Worm (Caenorhabditis elegans) whole organism, L4/young adult: ENCODE results near the gene vps-36.

Source experiments
- W03F9.2 ChIP-seq: fragments of 150-350 bp; optimal IDR thresholded peaks from 2 replicates; lab custom pipeline; 2014; ENCODE audit warnings: missing biosample characterization, missing genetic modification characterization
- dao-5 ChIP-seq: sonication (generic microtip); optimal IDR thresholded peaks from 2 replicates; lab custom pipeline; 2016; ENCODE audit warnings: missing genotype, missing genetic modification characterization, moderate library complexity, missing compliant biosample characterization
- him-1 ChIP-seq: sonication (generic microtip); optimal IDR thresholded peaks from 2 replicates; lab custom pipeline; 2016; ENCODE audit warnings: missing genotype, missing genetic modification reagents, missing genetic modification characterization, missing compliant biosample characterization

The vps-36 gene

DNA sequence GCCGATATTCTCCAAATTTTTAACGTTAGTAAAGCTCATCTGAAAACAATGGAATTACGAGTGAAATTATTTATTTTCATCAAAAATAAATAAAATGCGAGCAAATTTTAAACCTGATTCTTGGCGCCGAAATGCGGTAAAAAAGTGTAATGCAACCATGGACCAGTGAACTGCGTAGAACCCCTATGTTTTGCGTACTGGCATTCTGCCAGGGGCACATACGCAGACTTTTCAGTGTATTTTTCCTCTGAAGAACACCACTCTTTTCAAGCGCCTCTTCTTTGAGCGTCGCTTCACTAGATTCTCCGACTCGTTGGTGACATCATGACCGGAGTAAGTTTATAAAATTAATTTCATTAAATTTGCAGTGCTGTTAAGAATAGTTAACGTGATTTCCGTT lies 5.0 kb upstream of the vps-36 start, which contains the start of the genes ctf-4 and eef-1G:
ctf-4 (minus strand) TSS at position 39 of the 400 bp plus-strand sequence.
eef-1G (plus strand) TSS at position 219 of the 400 bp plus-strand sequence.
- TF ChIP-seq him-1 (tag; lab: Kevin White, UChicago) (peak; percentile 89), W03F9.2 (tag; lab: Kevin White, UChicago) (peak; percentile 97), dao-5 (no peak)

DNA sequence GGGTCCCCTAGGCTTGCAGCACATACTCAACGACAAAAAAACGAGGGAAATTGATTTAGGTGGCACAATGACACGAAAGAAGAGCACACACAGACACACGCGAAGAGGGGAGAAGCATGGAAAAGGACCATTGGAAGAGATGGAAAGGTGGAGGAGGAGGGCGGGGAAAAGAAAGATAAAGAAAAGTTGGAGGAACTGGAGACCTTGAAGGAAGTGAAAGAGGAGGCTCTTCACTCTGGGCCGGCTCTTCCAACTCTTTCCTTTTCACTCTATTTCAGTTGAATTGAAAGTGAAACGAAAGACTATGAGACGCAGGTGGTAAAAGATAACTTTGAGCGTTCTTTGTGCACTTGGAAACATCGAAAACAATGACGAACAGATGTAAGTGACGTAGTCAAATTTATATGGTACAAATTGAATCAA lies 990 bp upstream of the vps-36 start:
- TF ChIP-seq him-1 (tag; lab: Kevin White, UChicago) (peak; percentile 73), dao-5 (no peak), W03F9.2 (tag; lab: Kevin White, UChicago) (peak; percentile 42)

ce11 chrV:10958322-10958900 lies 2.1 kb downstream of the vps-36 start, which contains the start of gene pigt-1:
TSS of gene pigt-1 (minus strand) at chrV:10958821.
- TF ChIP-seq dao-5 = no peak
- TF ChIP-seq him-1 (tag; lab: Kevin White, UChicago) = no peak
- TF ChIP-seq W03F9.2 (tag; lab: Kevin White, UChicago) = peak; percentile 11

DNA sequence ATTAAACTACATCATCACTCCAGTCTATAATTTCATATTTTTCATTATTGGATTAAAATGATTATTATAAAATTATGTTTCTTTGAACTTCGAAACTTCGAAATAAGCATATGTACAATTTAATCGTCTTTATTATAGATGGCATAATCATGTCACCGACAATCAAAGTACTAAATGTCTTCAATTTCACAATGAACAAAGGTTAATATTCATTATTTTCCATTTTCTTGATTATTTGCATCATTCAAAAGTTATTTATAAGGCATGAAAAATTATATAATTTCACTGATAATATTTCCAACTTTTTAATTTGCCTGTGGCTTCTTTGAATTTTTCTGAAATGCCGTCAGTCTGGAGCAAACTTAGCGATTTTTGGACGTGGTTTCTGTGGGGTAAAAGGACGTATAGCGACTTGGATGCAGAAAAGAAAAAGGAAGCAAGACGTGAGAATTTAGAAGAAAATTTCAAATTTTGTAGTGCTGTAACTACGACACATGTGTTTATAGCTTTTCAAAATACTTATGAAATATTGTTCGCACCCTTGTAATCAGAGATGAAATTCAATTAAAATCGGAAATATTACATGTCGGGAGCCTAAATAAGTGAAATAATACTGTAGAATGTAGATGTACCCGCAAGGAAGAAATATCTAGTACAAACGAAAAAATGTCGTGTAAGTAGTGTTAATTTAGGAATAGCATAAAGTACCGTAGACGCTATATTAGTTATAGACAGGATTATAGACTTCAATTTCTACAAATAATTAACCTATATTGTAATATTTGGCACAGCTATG lies 4.6 kb downstream of the vps-36 start, which contains the start of gene F17C11.13:
F17C11.13 (plus strand) TSS at position 243 of the 796 bp plus-strand sequence.
- TF ChIP-seq dao-5 (no peak), W03F9.2 (tag; lab: Kevin White, UChicago) (no peak), him-1 (tag; lab: Kevin White, UChicago) (no peak)

DNA sequence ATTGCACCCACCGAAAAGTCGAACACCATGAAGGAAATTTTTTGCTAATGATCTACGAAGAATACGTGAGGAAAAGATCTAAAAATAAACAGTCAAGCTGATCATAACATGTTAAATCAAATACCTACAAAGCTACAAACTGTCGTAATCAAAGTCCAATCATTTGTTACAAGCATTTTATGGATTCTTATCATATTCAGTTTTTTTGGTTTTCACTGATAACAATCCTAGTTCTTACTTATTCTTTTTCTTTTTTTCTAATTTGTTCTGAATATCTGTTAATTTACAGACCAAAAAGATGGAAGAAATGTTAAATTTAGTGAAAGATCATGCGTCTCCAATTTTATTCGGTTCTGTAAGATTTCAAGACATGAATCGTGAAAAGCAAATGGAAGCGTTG lies 5.6 kb downstream of the vps-36 start, which contains the start of gene F17C11.6:
F17C11.6 (plus strand) TSS at position 290 of the 400 bp plus-strand sequence.
- no peak for TF ChIP-seq him-1 (tag; lab: Kevin White, UChicago)
- TF ChIP-seq dao-5 = no peak
- no peak for TF ChIP-seq W03F9.2 (tag; lab: Kevin White, UChicago)

ce11 chrV:10954334-10954733 lies 6.1 kb downstream of the vps-36 start, which contains the start of gene clec-221:
TSS of gene clec-221 (minus strand) at chrV:10954434.
- no peak for TF ChIP-seq W03F9.2 (tag; lab: Kevin White, UChicago)
- TF ChIP-seq dao-5 = no peak
- TF ChIP-seq him-1 (tag; lab: Kevin White, UChicago) = no peak

ce11 chrV:10953471-10954155 lies 6.9 kb downstream of the vps-36 start:
- TF ChIP-seq him-1 (tag; lab: Kevin White, UChicago) = no peak

DNA sequence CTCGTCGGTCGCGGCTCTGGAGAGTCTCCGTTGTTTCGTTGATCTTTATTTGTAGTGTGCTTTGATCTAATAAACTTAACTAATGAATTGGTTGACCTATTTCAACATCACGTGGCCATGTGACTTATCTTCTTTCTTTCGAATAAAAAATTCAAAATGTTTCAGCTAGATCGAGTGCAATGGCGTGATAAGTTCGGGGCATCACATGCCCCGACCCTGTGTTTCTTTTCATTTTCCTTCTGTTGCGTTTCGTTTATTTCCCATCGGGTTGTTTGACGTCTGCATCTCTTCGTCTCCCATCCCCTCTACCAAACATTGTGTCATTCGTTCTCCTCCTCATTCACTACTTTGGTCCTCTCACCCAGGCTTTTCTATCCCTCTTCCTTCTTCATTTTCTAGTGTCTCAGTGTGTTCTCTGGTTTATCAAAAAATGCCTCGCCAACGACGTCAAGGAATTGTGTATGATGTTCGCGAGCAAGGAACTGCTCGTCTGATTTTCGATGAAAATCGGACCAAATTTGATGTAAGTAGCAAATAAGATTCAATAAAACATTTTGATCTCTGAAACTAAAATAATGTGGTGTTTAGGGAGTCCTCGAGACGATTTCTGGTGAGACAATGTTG lies 8.7 kb downstream of the vps-36 start, which contains the start of gene F17C11.4:
F17C11.4 (plus strand) TSS at position 206 of the 624 bp plus-strand sequence.
- peak; percentile 62 for TF ChIP-seq W03F9.2 (tag; lab: Kevin White, UChicago)
- no peak for TF ChIP-seq him-1 (tag; lab: Kevin White, UChicago)
- TF ChIP-seq dao-5 = no peak

- no peak for TF ChIP-seq dao-5
- TF ChIP-seq him-1 (tag; lab: Kevin White, UChicago) = no peak
- no peak for TF ChIP-seq W03F9.2 (tag; lab: Kevin White, UChicago)
Observed at ce11 chrV:10949511-10949910, 11.0 kb downstream of the vps-36 start, which contains the start of gene col-153. TSS of gene col-153 (plus strand) at chrV:10949811.

DNA sequence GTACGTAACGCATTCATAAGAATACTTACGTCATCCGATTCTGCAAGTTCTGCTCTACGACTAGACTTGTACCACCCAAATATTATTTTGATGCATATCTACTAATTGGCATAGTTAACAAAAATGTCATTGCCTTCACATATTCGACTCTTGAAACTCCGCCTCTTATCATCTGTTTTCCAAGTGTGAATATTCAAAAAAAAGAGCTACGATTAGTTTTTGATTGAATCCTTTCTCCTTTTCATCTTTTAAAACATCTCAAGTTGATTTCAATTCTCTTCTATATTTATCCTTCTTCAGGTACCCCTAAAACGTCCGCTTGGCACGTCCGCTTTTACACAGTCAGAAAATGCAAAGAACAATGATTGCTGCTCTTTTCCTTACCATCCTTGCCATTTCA lies 12.5 kb downstream of the vps-36 start, which contains the start of gene F17C11.2:
F17C11.2 (plus strand) TSS at position 301 of the 400 bp plus-strand sequence.
- TF ChIP-seq W03F9.2 (tag; lab: Kevin White, UChicago) (no peak), dao-5 (no peak), him-1 (tag; lab: Kevin White, UChicago) (no peak)

- TF ChIP-seq W03F9.2 (tag; lab: Kevin White, UChicago) (no peak), him-1 (tag; lab: Kevin White, UChicago) (no peak), dao-5 (no peak)
Observed at ce11 chrV:10947210-10947609, 13.3 kb downstream of the vps-36 start.

ce11 chrV:10944903-10945302 lies 15.6 kb downstream of the vps-36 start:
- TF ChIP-seq him-1 (tag; lab: Kevin White, UChicago) (no peak), dao-5 (no peak), W03F9.2 (tag; lab: Kevin White, UChicago) (no peak)

DNA sequence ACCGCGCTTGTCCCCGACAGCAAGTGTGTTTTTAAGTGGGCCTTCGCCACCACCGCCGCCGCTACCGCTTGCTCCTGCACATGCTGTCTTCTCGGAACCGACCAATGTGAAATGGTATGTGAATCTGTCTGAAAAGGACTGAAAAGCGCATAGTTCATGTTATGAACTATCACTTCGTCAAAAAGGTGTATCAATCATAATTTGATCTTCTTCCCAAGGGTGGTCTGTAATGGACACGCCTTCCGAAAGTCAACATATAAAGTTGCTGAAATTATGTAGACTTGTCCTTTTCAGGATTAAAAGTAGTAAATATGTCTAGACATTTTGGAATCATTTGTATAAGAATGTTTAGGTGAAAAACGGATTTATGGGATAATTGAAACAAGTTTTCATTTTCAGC lies 18.3 kb downstream of the vps-36 start, which contains the start of gene zip-9:
zip-9 (plus strand) TSS at position 301 of the 400 bp plus-strand sequence.
- TF ChIP-seq dao-5 = no peak
- TF ChIP-seq W03F9.2 (tag; lab: Kevin White, UChicago) = no peak
- no peak for TF ChIP-seq him-1 (tag; lab: Kevin White, UChicago)
